Fruit fly (Drosophila melanogaster): ENCODE data around the gene CG5928.

- TF ChIP-seq usp (GFP tag; optimal IDR thresholded peaks at IDR 0.05), result no peak
- TF ChIP-seq CG8478 (optimal IDR thresholded peaks at IDR 0.05), result no peak
- no peak for TF ChIP-seq psq (optimal IDR thresholded peaks at IDR 0.05)
- TF ChIP-seq EcR (GFP tag; optimal IDR thresholded peaks at IDR 0.05), result no peak
These were observed 24.5 kb downstream of the CG5928 start for dm6 chrX:6092235-6092634.
